Fruit fly (Drosophila melanogaster): ENCODE results near the gene lft.

lft gene

DNA sequence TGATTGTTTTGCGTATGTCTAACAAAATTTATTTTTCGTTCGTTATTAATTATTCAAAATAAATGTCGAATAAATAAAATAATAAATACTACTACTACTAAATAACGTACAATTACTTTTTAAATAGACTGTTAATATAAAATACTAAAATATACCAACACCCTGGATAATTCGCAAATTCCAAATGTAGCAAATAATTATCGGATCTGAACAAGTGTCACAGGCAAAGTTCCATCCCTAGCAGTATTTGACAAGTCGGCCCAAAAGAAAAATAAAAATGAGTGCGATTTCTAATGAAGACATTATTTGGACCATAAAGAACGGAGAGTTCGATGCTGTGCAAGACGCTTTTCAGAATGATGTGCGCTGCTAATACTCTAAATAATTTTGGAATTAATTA lies 22.9 kb upstream of the lft start, which contains the start of gene CG31715 (continued):
- no peak for TF ChIP-seq B-H1 (GFP tag; IDR thresholded peaks at IDR 0.05)
- no peak for TF ChIP-seq Bteb2 (GFP tag; optimal IDR thresholded peaks at IDR 0.05)
- TF ChIP-seq nerfin-1 (tag; optimal IDR thresholded peaks at IDR 0.05) = no peak
- TF ChIP-seq TFAM (GFP tag; optimal IDR thresholded peaks at IDR 0.05) = no peak
- TF ChIP-seq MBD-R2 (GFP tag; IDR thresholded peaks at IDR 0.05) = peak; percentile 66
- no peak for TF ChIP-seq Dip2 (GFP tag; IDR thresholded peaks at IDR 0.05)
- TF ChIP-seq E2f1 (GFP tag; IDR thresholded peaks at IDR 0.05) = no peak
- TF ChIP-seq sens-2 (GFP tag; IDR thresholded peaks at IDR 0.05) = no peak
- TF ChIP-seq CG17359 (tag; optimal IDR thresholded peaks at IDR 0.05) = no peak
- no peak for TF ChIP-seq Gug (GFP tag; IDR thresholded peaks at IDR 0.05)
- no peak for TF ChIP-seq CG33557 (GFP tag; optimal IDR thresholded peaks at IDR 0.05)
- no peak for TF ChIP-seq CG8478 (optimal IDR thresholded peaks at IDR 0.05)
- TF ChIP-seq ERR (GFP tag; optimal IDR thresholded peaks at IDR 0.05) = no peak
- no peak for TF ChIP-seq ind (GFP tag; optimal IDR thresholded peaks at IDR 0.05)
- TF ChIP-seq Dad (GFP tag; optimal IDR thresholded peaks at IDR 0.05) = no peak
- peak; percentile 25 for TF ChIP-seq CG2712 (tag; optimal IDR thresholded peaks at IDR 0.05)
- TF ChIP-seq crol (GFP tag; IDR thresholded peaks at IDR 0.05) = no peak
- no peak for TF ChIP-seq CG15073 (GFP tag; optimal IDR thresholded peaks at IDR 0.05)
- TF ChIP-seq phol (tag; optimal IDR thresholded peaks at IDR 0.05) = peak; percentile 13
- no peak for TF ChIP-seq CG17186 (GFP tag; optimal IDR thresholded peaks at IDR 0.05)
- TF ChIP-seq Dek (tag; optimal IDR thresholded peaks at IDR 0.05) = peak; percentile 26
- no peak for TF ChIP-seq Ssrp (tag; optimal IDR thresholded peaks at IDR 0.05)
- no peak for TF ChIP-seq dimm (GFP tag; IDR thresholded peaks at IDR 0.05)
- no peak for TF ChIP-seq Sry-β (GFP tag; optimal IDR thresholded peaks at IDR 0.05)
- no peak for TF ChIP-seq CG13624 (GFP tag; optimal IDR thresholded peaks at IDR 0.05)
- TF ChIP-seq CG9876 (GFP tag; optimal IDR thresholded peaks at IDR 0.05) = no peak
- no peak for TF ChIP-seq da (GFP tag; optimal IDR thresholded peaks at IDR 0.05)
- TF ChIP-seq CG30403 (GFP tag; optimal IDR thresholded peaks at IDR 0.05) = peak; percentile 16
- no peak for TF ChIP-seq wdn (GFP tag; IDR thresholded peaks at IDR 0.05)
- no peak for TF ChIP-seq psq (GFP tag; optimal IDR thresholded peaks at IDR 0.05)
- no peak for TF ChIP-seq CG18599 (GFP tag; optimal IDR thresholded peaks at IDR 0.05)
- no peak for TF ChIP-seq ken (GFP tag; IDR thresholded peaks at IDR 0.05)
- TF ChIP-seq jing (GFP tag; optimal IDR thresholded peaks at IDR 0.05) = no peak
- no peak for TF ChIP-seq CG12104 (GFP tag; optimal IDR thresholded peaks at IDR 0.05)
- no peak for TF ChIP-seq Eip74EF (GFP tag; optimal IDR thresholded peaks at IDR 0.05)
- peak; percentile 25 for TF ChIP-seq MESR4 (GFP tag; optimal IDR thresholded peaks at IDR 0.05)
- TF ChIP-seq CG2199 (GFP tag; IDR thresholded peaks at IDR 0.05) = no peak
- no peak for TF ChIP-seq vfl (GFP tag; optimal IDR thresholded peaks at IDR 0.05)
- no peak for TF ChIP-seq CG11398 (GFP tag; optimal IDR thresholded peaks at IDR 0.05)
- no peak for TF ChIP-seq tin (GFP tag; optimal IDR thresholded peaks at IDR 0.05)
- no peak for TF ChIP-seq zfh2 (GFP tag; optimal IDR thresholded peaks at IDR 0.05)
- TF ChIP-seq fd3F (GFP tag; optimal IDR thresholded peaks at IDR 0.05) = no peak
- TF ChIP-seq zfh1 (GFP tag; IDR thresholded peaks at IDR 0.05) = no peak
- no peak for TF ChIP-seq Six4 (GFP tag; optimal IDR thresholded peaks at IDR 0.05)
- TF ChIP-seq Pdp1 (GFP tag; optimal IDR thresholded peaks at IDR 0.05) = no peak
- TF ChIP-seq Ets97D (GFP tag; optimal IDR thresholded peaks at IDR 0.05) = no peak
- no peak for TF ChIP-seq nom (GFP tag; optimal IDR thresholded peaks at IDR 0.05)
- no peak for TF ChIP-seq CG13123 (GFP tag; optimal IDR thresholded peaks at IDR 0.05)
- TF ChIP-seq CG10654 (GFP tag; optimal IDR thresholded peaks at IDR 0.05) = no peak
- no peak for TF ChIP-seq tll (GFP tag; optimal IDR thresholded peaks at IDR 0.05)
- TF ChIP-seq CG14860 (GFP tag; IDR thresholded peaks at IDR 0.05; ENCODE audit: partially characterized antibody) = no peak
- TF ChIP-seq Ravus (GFP tag; IDR thresholded peaks at IDR 0.05) = no peak
- no peak for TF ChIP-seq CG31388 (GFP tag; optimal IDR thresholded peaks at IDR 0.05)

All from whole organism, embryonic.